Worm (Caenorhabditis elegans): ENCODE results near the gene gcs-1.

DNA sequence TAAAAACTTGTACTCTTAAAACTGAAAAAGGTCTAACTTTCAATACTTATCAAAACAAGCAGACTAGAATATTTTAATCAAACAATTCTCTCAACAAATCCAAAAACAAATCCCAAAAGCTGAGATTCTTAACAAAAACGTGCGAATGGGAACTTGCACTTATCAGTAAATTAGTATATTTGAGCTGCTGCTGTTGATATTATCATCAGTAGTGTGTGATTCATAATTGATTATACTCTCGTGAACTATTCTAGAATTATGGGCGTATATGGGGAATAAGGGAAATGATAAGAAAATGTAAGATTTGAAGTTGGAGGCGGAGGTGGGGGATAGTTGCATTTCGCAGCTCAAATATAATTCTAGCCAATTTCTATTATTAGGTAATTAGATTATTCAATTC, 23.9 kb downstream of the gcs-1 start:
- no peak for TF ChIP-seq unc-42 (tag; optimal IDR thresholded peaks at IDR 0.05)
- TF ChIP-seq pqm-1 (tag; optimal IDR thresholded peaks at IDR 0.05), result no peak
- TF ChIP-seq tbx-2 (tag; optimal IDR thresholded peaks at IDR 0.05), result no peak
- TF ChIP-seq nhr-11 (tag; optimal IDR thresholded peaks at IDR 0.05), result no peak
- TF ChIP-seq unc-55 (GFP tag; optimal IDR thresholded peaks at IDR 0.05), result no peak
- TF ChIP-seq unc-86 (tag; optimal IDR thresholded peaks at IDR 0.05), result no peak
- TF ChIP-seq hlh-30 (tag; optimal IDR thresholded peaks at IDR 0.05; ENCODE audit: insufficient read depth), result no peak
- no peak for TF ChIP-seq dve-1 (tag; optimal IDR thresholded peaks at IDR 0.05)

All from whole organism, late embryonic.